Worm (Caenorhabditis elegans) whole organism, early embryonic: ENCODE measurements around the gene fbxa-38.

ENCODE experiments used
- B0310.2 ChIP-seq: sonication (generic microtip); optimal IDR thresholded peaks from 2 replicates; lab custom pipeline; 2016; ENCODE audit warnings: mild to moderate bottlenecking, missing genetic modification characterization, missing compliant biosample characterization
- F13C5.2 ChIP-seq: sonication (generic microtip); optimal IDR thresholded peaks from 2 replicates; lab custom pipeline; 2017; ENCODE audit warnings: mild to moderate bottlenecking, missing genetic modification characterization, inconsistent platforms, missing compliant biosample characterization
- aly-1 ChIP-seq: sonication (generic microtip); optimal IDR thresholded peaks from 2 replicates; lab custom pipeline; 2016; ENCODE audit warnings: missing genetic modification characterization, missing compliant biosample characterization
- ama-1 ChIP-seq: fragments of 150-350 bp; optimal IDR thresholded peaks from 2 replicates; lab custom pipeline; 2014
- ceh-36 ChIP-seq: sonication (generic microtip); optimal IDR thresholded peaks from 2 replicates; lab custom pipeline; 2016; ENCODE audit warnings: missing genetic modification characterization, inconsistent platforms, missing compliant biosample characterization
- ets-7 ChIP-seq: sonication (generic microtip); optimal IDR thresholded peaks from 2 replicates; lab custom pipeline; 2016; ENCODE audit warnings: missing genotype, missing genetic modification characterization, missing compliant biosample characterization
- flt-1 ChIP-seq: fragments of 200-800 bp; sonication (Bioruptor generic); IDR thresholded peaks from 2 replicates; pipeline ENCODE4 v1.3.6; 2022; ENCODE audit warnings: missing genetic modification characterization, missing compliant biosample characterization
- hmbx-1 ChIP-seq: sonication (generic microtip); optimal IDR thresholded peaks from 2 replicates; lab custom pipeline; 2016; ENCODE audit warnings: mild to moderate bottlenecking, missing genetic modification characterization, missing compliant biosample characterization
- hmg-4 ChIP-seq: fragments of 200-800 bp; sonication (Bioruptor generic); optimal IDR thresholded peaks from 2 replicates; lab custom pipeline; 2018; ENCODE audit warnings: mild to moderate bottlenecking, missing genetic modification characterization, missing compliant biosample characterization
- hnd-1 ChIP-seq: sonication (generic microtip); optimal IDR thresholded peaks from 2 replicates; lab custom pipeline; 2016; ENCODE audit warnings: missing genetic modification characterization, missing compliant biosample characterization
- pes-1 ChIP-seq: fragments of 200-800 bp; sonication (Bioruptor generic); IDR thresholded peaks from 2 replicates; pipeline ENCODE4 v1.3.6; 2022; ENCODE audit warnings: missing genetic modification reagents, missing genetic modification characterization, missing compliant biosample characterization
- tbx-11 ChIP-seq: fragments of 200-800 bp; sonication (Bioruptor generic); IDR thresholded peaks from 2 replicates; pipeline ENCODE4 v1.3.6; 2022; ENCODE audit warnings: missing genetic modification characterization, missing compliant biosample characterization
- tbx-37 ChIP-seq: fragments of 200-800 bp; sonication (Bioruptor generic); conservative IDR thresholded peaks from 2 replicates; pipeline ENCODE4 v1.3.6; 2022; ENCODE audit warnings: missing genetic modification reagents, missing genetic modification characterization, missing compliant biosample characterization
- tra-4 ChIP-seq: sonication (generic microtip); optimal IDR thresholded peaks from 2 replicates; lab custom pipeline; 2017; ENCODE audit warnings: missing genetic modification characterization, missing compliant biosample characterization

DNA sequence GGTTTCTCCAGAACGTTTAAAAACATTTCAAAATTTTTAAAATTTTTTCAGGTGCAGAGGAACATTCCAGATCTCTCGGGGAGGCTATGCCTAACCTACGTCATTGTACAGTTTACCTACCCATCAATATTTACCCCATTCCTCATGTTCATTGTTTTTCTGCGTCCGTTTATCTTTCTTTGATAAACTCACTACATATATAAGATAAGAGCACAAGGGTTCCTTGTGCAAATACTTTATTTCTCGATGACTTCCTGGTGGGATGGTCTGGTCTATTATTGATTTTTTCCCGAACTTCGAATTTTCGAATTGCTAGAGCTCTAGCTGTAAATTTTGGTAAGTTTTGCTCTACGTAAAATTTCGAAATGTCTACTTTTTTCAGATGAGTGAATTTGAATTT, 8.9 kb downstream of the fbxa-38 start:
- no peak for TF ChIP-seq F13C5.2 (tag; lab: Kevin White, UChicago)
- TF ChIP-seq ets-7 (tag; lab: Kevin White, UChicago): no peak
- no peak for TF ChIP-seq ama-1 (lab: Kevin White, UChicago)
- no peak for TF ChIP-seq pes-1
- no peak for TF ChIP-seq flt-1 (GFP tag; lab: Robert Waterston, UW)
- TF ChIP-seq aly-1 (tag; lab: Kevin White, UChicago): no peak
- TF ChIP-seq tra-4 (tag; lab: Kevin White, UChicago): no peak
- TF ChIP-seq hmbx-1 (tag; lab: Kevin White, UChicago): no peak
- no peak for TF ChIP-seq B0310.2
- no peak for TF ChIP-seq hnd-1 (tag; lab: Kevin White, UChicago)
- TF ChIP-seq ceh-36: no peak
- no peak for TF ChIP-seq hmg-4 (GFP tag; lab: Kevin White, UChicago)
- TF ChIP-seq tbx-37 (GFP tag; lab: Robert Waterston, UW): no peak
- TF ChIP-seq tbx-11 (GFP tag; lab: Robert Waterston, UW): no peak
